Fruit fly (Drosophila melanogaster): ENCODE results near the gene Ir7a.

Ir7a gene

dm6 chrX:7737156-7737771, 27.5 kb upstream of the Ir7a start (continued):
- TF ChIP-seq CG17568 (GFP tag; optimal IDR thresholded peaks at IDR 0.05) (no peak), luna (GFP tag; optimal IDR thresholded peaks at IDR 0.05) (no peak), PHDP (tag; optimal IDR thresholded peaks at IDR 0.05) (no peak), CG7786 (GFP tag; optimal IDR thresholded peaks at IDR 0.05) (no peak), emc (GFP tag; optimal IDR thresholded peaks at IDR 0.05) (no peak), dysf (GFP tag; IDR thresholded peaks at IDR 0.05) (no peak), CG15696 (tag; optimal IDR thresholded peaks at IDR 0.05) (no peak), MTF-1 (GFP tag; optimal IDR thresholded peaks at IDR 0.05; ENCODE audit: borderline replicate concordance) (no peak), caup (GFP tag; optimal IDR thresholded peaks at IDR 0.05; ENCODE audit: severe bottlenecking) (no peak), tio (GFP tag; optimal IDR thresholded peaks at IDR 0.05) (no peak), bcd (GFP tag; optimal IDR thresholded peaks at IDR 0.05) (no peak), lola (GFP tag; optimal IDR thresholded peaks at IDR 0.05) (no peak), CG12659 (GFP tag; optimal IDR thresholded peaks at IDR 0.05) (peak; percentile 29), NC2β (GFP tag; optimal IDR thresholded peaks at IDR 0.05) (no peak), mam (GFP tag; optimal IDR thresholded peaks at IDR 0.05) (no peak), ATbp (GFP tag; optimal IDR thresholded peaks at IDR 0.05) (no peak), CG12155 (GFP tag; optimal IDR thresholded peaks at IDR 0.05) (no peak), CG17359 (tag; optimal IDR thresholded peaks at IDR 0.05) (no peak), CG16863 (GFP tag; optimal IDR thresholded peaks at IDR 0.05) (no peak), psq (GFP tag; optimal IDR thresholded peaks at IDR 0.05) (no peak), CG2202 (tag; optimal IDR thresholded peaks at IDR 0.05) (no peak), CG34224 (GFP tag; IDR thresholded peaks at IDR 0.05; ENCODE audit: partially characterized antibody) (0 out of 3 replicates have a peak, but pooled peaks have one; percentile 24), E2f2 (GFP tag; IDR thresholded peaks at IDR 0.05) (peak; percentile 95), CG10267 (tag; optimal IDR thresholded peaks at IDR 0.05) (peak; percentile 36), Doc2 (GFP tag; IDR thresholded peaks at IDR 0.05) (no peak), vnd (GFP tag; IDR thresholded peaks at IDR 0.05; ENCODE audit: partially characterized antibody) (no peak), CG13775 (GFP tag; optimal IDR thresholded peaks at IDR 0.05) (no peak), yki (optimal IDR thresholded peaks at IDR 0.05) (no peak), Hey (tag; optimal IDR thresholded peaks at IDR 0.05) (no peak), NFAT (GFP tag; IDR thresholded peaks at IDR 0.05) (no peak), Dek (tag; optimal IDR thresholded peaks at IDR 0.05) (no peak), Scr (GFP tag; IDR thresholded peaks at IDR 0.05; ENCODE audit: partially characterized antibody) (no peak), row (GFP tag; IDR thresholded peaks at IDR 0.05) (0 out of 3 replicates have a peak, but pooled peaks have one; percentile 14), cato (GFP tag; optimal IDR thresholded peaks at IDR 0.05; ENCODE audit: borderline replicate concordance) (no peak), CG10959 (GFP tag; IDR thresholded peaks at IDR 0.05) (no peak), CG17912 (GFP tag; optimal IDR thresholded peaks at IDR 0.05) (no peak), H15 (GFP tag; IDR thresholded peaks at IDR 0.05) (no peak), danr (GFP tag; IDR thresholded peaks at IDR 0.05) (no peak), grn (GFP tag; optimal IDR thresholded peaks at IDR 0.05) (no peak), CG32532 (GFP tag; IDR thresholded peaks at IDR 0.05) (no peak), GATAe (GFP tag; conservative IDR thresholded peaks at IDR 0.05) (no peak), CG12744 (GFP tag; optimal IDR thresholded peaks at IDR 0.05) (no peak), Neu2 (GFP tag; optimal IDR thresholded peaks at IDR 0.05; ENCODE audit: borderline replicate concordance) (no peak), pros (GFP tag; optimal IDR thresholded peaks at IDR 0.05) (no peak), CG9817 (tag; optimal IDR thresholded peaks at IDR 0.05) (no peak), NK7.1 (GFP tag; optimal IDR thresholded peaks at IDR 0.05) (no peak), Poxn (GFP tag; IDR thresholded peaks at IDR 0.05) (no peak), gsb-n (tag; optimal IDR thresholded peaks at IDR 0.05) (no peak), CG8478 (optimal IDR thresholded peaks at IDR 0.05) (no peak), Gug (GFP tag; IDR thresholded peaks at IDR 0.05) (no peak), NC2α (GFP tag; optimal IDR thresholded peaks at IDR 0.05) (no peak)
